Fruit fly (Drosophila melanogaster): ENCODE data around the gene mab-21.

mab-21 gene

dm6 chrX:5987362-5987761 is 25.6 kb downstream of the mab-21 start:
- no peak for TF ChIP-seq noc (tag; optimal IDR thresholded peaks at IDR 0.05)

dm6 chrX:5983390-5983789 is 29.6 kb downstream of the mab-21 start:
- TF ChIP-seq noc (tag; optimal IDR thresholded peaks at IDR 0.05): no peak

dm6 chrX:5981410-5981809 is 31.6 kb downstream of the mab-21 start:
- TF ChIP-seq noc (tag; optimal IDR thresholded peaks at IDR 0.05): no peak

- peak; percentile 84 for TF ChIP-seq noc (tag; optimal IDR thresholded peaks at IDR 0.05)
These were observed 32.1 kb downstream of the mab-21 start for dm6 chrX:5980883-5981282.

dm6 chrX:5977769-5978168 is 35.2 kb downstream of the mab-21 start:
- TF ChIP-seq noc (tag; optimal IDR thresholded peaks at IDR 0.05): no peak

- no peak for TF ChIP-seq noc (tag; optimal IDR thresholded peaks at IDR 0.05)
These were observed 35.9 kb downstream of the mab-21 start for dm6 chrX:5977113-5977512.

dm6 chrX:5974358-5975143 is 38.4 kb downstream of the mab-21 start:
- no peak for TF ChIP-seq noc (tag; optimal IDR thresholded peaks at IDR 0.05)

- TF ChIP-seq noc (tag; optimal IDR thresholded peaks at IDR 0.05): no peak
These were observed 39.5 kb downstream of the mab-21 start for dm6 chrX:5973389-5974025.

- no peak for TF ChIP-seq noc (tag; optimal IDR thresholded peaks at IDR 0.05)
These were observed 41.0 kb downstream of the mab-21 start for dm6 chrX:5972030-5972429.

- no peak for TF ChIP-seq noc (tag; optimal IDR thresholded peaks at IDR 0.05)
These were observed 42.3 kb downstream of the mab-21 start for dm6 chrX:5970666-5971057.

- TF ChIP-seq noc (tag; optimal IDR thresholded peaks at IDR 0.05): no peak
These were observed 42.9 kb downstream of the mab-21 start for dm6 chrX:5969860-5970665.

- TF ChIP-seq noc (tag; optimal IDR thresholded peaks at IDR 0.05): no peak
These were observed 44.8 kb downstream of the mab-21 start for dm6 chrX:5968094-5968723.

dm6 chrX:5965517-5966397 is 47.2 kb downstream of the mab-21 start, which contains the start of gene Grip:
Grip (plus strand) TSS chrX:5966279.
- TF ChIP-seq noc (tag; optimal IDR thresholded peaks at IDR 0.05): no peak

- TF ChIP-seq noc (tag; optimal IDR thresholded peaks at IDR 0.05): no peak
These were observed 48.8 kb downstream of the mab-21 start for dm6 chrX:5964169-5964686.
